Worm (Caenorhabditis elegans): ENCODE data around the gene F56A8.8.

F56A8.8 gene

DNA sequence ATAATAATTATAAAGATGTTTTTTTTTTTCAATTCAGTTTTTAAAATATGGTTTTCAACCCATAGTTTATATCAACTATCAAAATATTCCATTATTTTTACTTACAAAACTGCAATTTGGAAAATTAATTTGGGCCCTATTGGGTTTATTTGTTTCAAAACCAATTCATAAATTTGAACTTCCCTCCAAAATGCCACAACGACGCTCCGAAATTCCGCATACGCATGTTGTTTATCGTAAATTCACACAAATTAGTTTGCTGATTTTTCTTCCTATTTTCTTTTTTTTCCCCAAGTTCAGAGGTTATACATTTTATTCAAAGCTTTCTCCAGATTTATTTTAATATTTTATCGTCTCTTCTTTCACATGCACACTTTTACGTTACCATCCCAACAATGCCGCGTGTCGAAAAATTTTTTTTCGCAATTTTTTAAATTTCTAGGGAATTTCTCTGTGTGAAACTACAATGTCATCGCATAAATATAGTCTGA lies 29.0 kb upstream of the F56A8.8 start, which contains the start of gene F56A8.3 (continued):
- no peak for TF ChIP-seq nhr-48 (tag; optimal IDR thresholded peaks at IDR 0.05)
- TF ChIP-seq nhr-102 (tag; optimal IDR thresholded peaks at IDR 0.05), result no peak
- no peak for TF ChIP-seq tag-97 (GFP tag; IDR thresholded peaks at IDR 0.05)
- TF ChIP-seq ztf-11 (tag; optimal IDR thresholded peaks at IDR 0.05), result no peak
- TF ChIP-seq nhr-28 (tag; optimal IDR thresholded peaks at IDR 0.05), result peak; percentile 38
- peak; percentile 9 for TF ChIP-seq nhr-77 (tag; optimal IDR thresholded peaks at IDR 0.05)
- TF ChIP-seq nhr-6 (tag; optimal IDR thresholded peaks at IDR 0.05), result peak; percentile 80
- TF ChIP-seq ceh-28 (tag; optimal IDR thresholded peaks at IDR 0.05), result no peak

- TF ChIP-seq lsy-2 (tag; optimal IDR thresholded peaks at IDR 0.05) (peak in 1 of 2 experiments; percentile 48), hlh-30 (tag; optimal IDR thresholded peaks at IDR 0.05; ENCODE audit: insufficient read depth) (peak; percentile 20), zip-2 (tag; optimal IDR thresholded peaks at IDR 0.05) (no peak), nhr-102 (tag; optimal IDR thresholded peaks at IDR 0.05) (no peak), spr-1 (tag; optimal IDR thresholded peaks at IDR 0.05) (no peak), spr-3 (GFP tag; optimal IDR thresholded peaks at IDR 0.05) (no peak), sdz-12 (GFP tag; optimal IDR thresholded peaks at IDR 0.05) (no peak), nhr-48 (tag; optimal IDR thresholded peaks at IDR 0.05) (no peak), madf-5 (GFP tag; IDR thresholded peaks at IDR 0.05) (no peak), dmd-9 (GFP tag; IDR thresholded peaks at IDR 0.05) (no peak), pqm-1 (tag; optimal IDR thresholded peaks at IDR 0.05) (no peak), nhr-42 (GFP tag; IDR thresholded peaks at IDR 0.05) (no peak), lir-3 (tag; optimal IDR thresholded peaks at IDR 0.05) (no peak), mxl-2 (GFP tag; conservative IDR thresholded peaks at IDR 0.05) (no peak), mdl-1 (tag; optimal IDR thresholded peaks at IDR 0.05) (peak in 1 of 2 experiments; percentile 30), tag-97 (GFP tag; IDR thresholded peaks at IDR 0.05) (no peak), mep-1 (tag; optimal IDR thresholded peaks at IDR 0.05) (peak; percentile 14), zfp-3 (GFP tag; conservative IDR thresholded peaks at IDR 0.05) (no peak), ceh-82 (tag; optimal IDR thresholded peaks at IDR 0.05) (no peak), ama-1 (optimal IDR thresholded peaks at IDR 0.05) (no peak), hmg-1.1 (GFP tag; IDR thresholded peaks at IDR 0.05) (0 out of 2 replicates have a peak, but pooled peaks have one; percentile 9), daf-12 (tag; optimal IDR thresholded peaks at IDR 0.05) (no peak), saeg-2 (GFP tag; IDR thresholded peaks at IDR 0.05) (no peak), ceh-62 (tag; optimal IDR thresholded peaks at IDR 0.05) (no peak), dpl-1 (GFP tag; optimal IDR thresholded peaks at IDR 0.05) (peak; percentile 18), lin-13 (GFP tag; optimal IDR thresholded peaks at IDR 0.05) (no peak), daf-19 (GFP tag; conservative IDR thresholded peaks at IDR 0.05) (no peak), fkh-10 (GFP tag; optimal IDR thresholded peaks at IDR 0.05) (peak; percentile 24), Y105C5A.15 (GFP tag; IDR thresholded peaks at IDR 0.05) (no peak), arid-1 (GFP tag; conservative IDR thresholded peaks at IDR 0.05) (no peak)
Measured at ce11 chrIII:13258163-13258562, 27.4 kb upstream of the F56A8.8 start.

DNA sequence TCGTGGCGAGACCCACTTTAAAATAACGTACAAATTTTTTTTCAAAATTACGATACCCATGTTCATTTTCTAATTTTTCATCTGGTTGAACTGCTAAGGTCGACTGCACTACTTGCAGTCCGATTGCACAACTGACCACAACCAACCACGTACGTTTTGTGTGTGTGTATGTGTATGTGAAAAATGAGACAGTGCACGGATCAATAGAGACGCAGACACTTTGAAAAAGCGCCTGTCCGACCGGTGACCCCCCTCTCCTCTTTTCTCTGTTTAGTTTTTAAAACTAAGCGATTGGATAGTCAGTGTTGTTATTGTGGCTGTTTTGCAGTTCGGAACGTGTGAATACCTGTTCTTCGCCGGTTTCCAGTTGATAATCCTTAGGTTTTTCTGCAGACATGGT lies 26.8 kb upstream of the F56A8.8 start:
- no peak for TF ChIP-seq snpc-1.2 (GFP tag; IDR thresholded peaks at IDR 0.05)
- no peak for TF ChIP-seq gei-8 (GFP tag; optimal IDR thresholded peaks at IDR 0.05)
- TF ChIP-seq nhr-11 (tag; optimal IDR thresholded peaks at IDR 0.05), result no peak
- TF ChIP-seq nhr-10 (tag; optimal IDR thresholded peaks at IDR 0.05), result no peak
- no peak for TF ChIP-seq nhr-102 (tag; optimal IDR thresholded peaks at IDR 0.05)
- no peak for TF ChIP-seq nhr-111 (GFP tag; optimal IDR thresholded peaks at IDR 0.05)
- no peak for TF ChIP-seq duxl-1 (tag; optimal IDR thresholded peaks at IDR 0.05; ENCODE audit: poor library complexity)
- TF ChIP-seq mes-2 (tag; optimal IDR thresholded peaks at IDR 0.05; ENCODE audit: poor library complexity, severe bottlenecking), result peak; percentile 35
- peak; percentile 54 for TF ChIP-seq mxl-3 (GFP tag; optimal IDR thresholded peaks at IDR 0.05)
- no peak for TF ChIP-seq mdl-1 (tag; optimal IDR thresholded peaks at IDR 0.05)
- no peak for TF ChIP-seq cey-2 (tag; optimal IDR thresholded peaks at IDR 0.05; ENCODE audit: borderline replicate concordance, insufficient read depth)
- TF ChIP-seq ama-1 (optimal IDR thresholded peaks at IDR 0.05), result no peak
- peak; percentile 32; the same call in 1 of the 2 replicates for TF ChIP-seq hmg-1.1 (GFP tag; IDR thresholded peaks at IDR 0.05)
- no peak for TF ChIP-seq ztf-7 (tag; optimal IDR thresholded peaks at IDR 0.05)
- TF ChIP-seq dpl-1 (GFP tag; optimal IDR thresholded peaks at IDR 0.05), result peak; percentile 20
- no peak; the same call in 1 of the 2 replicates for TF ChIP-seq ceh-44 (GFP tag; IDR thresholded peaks at IDR 0.05)
- TF ChIP-seq hlh-11 (tag; optimal IDR thresholded peaks at IDR 0.05), result peak; percentile 62
- TF ChIP-seq ceh-32 (tag; optimal IDR thresholded peaks at IDR 0.05; ENCODE audit: poor library complexity), result no peak
- TF ChIP-seq nhr-6 (tag; optimal IDR thresholded peaks at IDR 0.05), result peak; percentile 13

Measured in whole organism, L4 larva.